Worm (Caenorhabditis elegans): Measurements from ENCODE around the gene nlp-22.

Gene nlp-22

ce11 chrX:2303253-2303652, 38.6 kb downstream of the nlp-22 start:
- TF ChIP-seq ztf-22 (GFP tag; optimal IDR thresholded peaks at IDR 0.05) (no peak), madf-3 (GFP tag; IDR thresholded peaks at IDR 0.05) (no peak), B0336.3 (GFP tag; IDR thresholded peaks at IDR 0.05) (no peak), F57A8.1 (GFP tag; optimal IDR thresholded peaks at IDR 0.05) (no peak), snpc-1.3 (tag; optimal IDR thresholded peaks at IDR 0.05; ENCODE audit: insufficient read depth) (no peak), F39B2.1 (GFP tag; IDR thresholded peaks at IDR 0.05) (no peak), rcor-1 (GFP tag; IDR thresholded peaks at IDR 0.05) (no peak), bed-1 (GFP tag; IDR thresholded peaks at IDR 0.05) (no peak), xnd-1 (tag; optimal IDR thresholded peaks at IDR 0.05) (no peak), nhr-120 (GFP tag; IDR thresholded peaks at IDR 0.05) (no peak), lin-26 (GFP tag; IDR thresholded peaks at IDR 0.05) (no peak)

- TF ChIP-seq madf-10 (tag; optimal IDR thresholded peaks at IDR 0.05) = no peak
- no peak for TF ChIP-seq cebp-1 (GFP tag; IDR thresholded peaks at IDR 0.05)
- TF ChIP-seq cebp-1 (tag; optimal IDR thresholded peaks at IDR 0.05) = no peak
- TF ChIP-seq sdz-38 (tag; optimal IDR thresholded peaks at IDR 0.05) = no peak
Measured at ce11 chrX:2302782-2303181, 39.1 kb downstream of the nlp-22 start, which contains the start of gene hum-6. TSS of gene hum-6 (plus strand) at chrX:2303082.

DNA sequence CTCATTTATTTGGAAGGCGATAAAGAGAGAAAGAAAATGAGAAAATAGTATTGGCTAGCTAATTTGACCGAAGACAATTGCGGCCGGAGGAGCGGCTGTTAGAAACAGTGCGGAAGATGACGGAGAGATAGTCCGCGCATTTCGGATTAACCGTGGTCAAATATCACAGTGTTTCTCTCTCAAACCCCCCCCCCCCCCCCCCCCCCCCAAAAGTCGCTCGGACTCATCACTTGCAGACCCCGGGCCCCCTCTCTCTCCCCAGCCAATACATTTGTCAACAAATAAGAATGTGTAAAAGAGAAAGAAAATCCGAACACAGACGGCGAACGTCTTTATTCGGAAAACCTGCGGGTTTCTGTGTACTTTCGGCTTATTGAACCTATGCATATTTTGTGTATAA, 40.1 kb downstream of the nlp-22 start:
- TF ChIP-seq egrh-3 (GFP tag; IDR thresholded peaks at IDR 0.05) (peak; percentile 60; the same call in 1 of the 2 replicates), sdz-38 (tag; optimal IDR thresholded peaks at IDR 0.05) (no peak)

DNA sequence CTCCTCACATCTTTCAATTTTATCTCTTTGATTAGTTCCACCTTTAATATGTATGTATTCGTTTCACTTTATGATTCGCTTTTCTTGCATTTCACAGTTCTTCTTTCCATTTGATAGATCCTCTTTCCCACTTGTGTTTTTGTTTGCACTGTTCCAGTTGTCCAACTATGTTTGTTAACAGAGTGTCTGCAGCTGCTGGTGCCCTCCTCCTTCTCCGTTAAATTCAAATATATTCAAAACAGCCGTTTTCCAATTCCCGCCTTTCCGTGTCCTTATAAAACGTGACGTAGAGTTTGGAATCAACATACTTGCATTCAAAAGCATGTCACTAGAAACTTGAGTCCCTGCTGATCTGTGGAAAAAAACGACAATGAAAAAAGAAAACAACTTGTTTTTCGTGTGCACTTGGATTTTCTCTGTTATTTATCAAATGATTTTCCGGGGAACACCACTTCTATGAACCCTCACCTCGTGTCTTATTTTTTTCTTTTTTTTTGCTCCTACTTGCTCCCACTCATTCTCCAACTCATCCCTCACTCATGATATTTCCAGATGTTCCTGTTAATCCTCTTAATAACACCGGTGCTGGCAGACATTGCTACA, 47.6 kb downstream of the nlp-22 start, which contains the start of gene T10H10.2:
Gene T10H10.2, plus strand, starts transcription at position 553 of the 603 bp plus-strand sequence.
- no peak for TF ChIP-seq F52B5.7 (tag; optimal IDR thresholded peaks at IDR 0.05)
- no peak for TF ChIP-seq lag-1 (GFP tag; IDR thresholded peaks at IDR 0.05)
- no peak for TF ChIP-seq lin-54 (GFP tag; optimal IDR thresholded peaks at IDR 0.05)
- TF ChIP-seq attf-5 (GFP tag; optimal IDR thresholded peaks at IDR 0.05) = no peak

Measured in whole organism, young adult.